Fruit fly (Drosophila melanogaster) whole organism, embryonic: ENCODE results near the gene Cpr11B.

Experiments used
- ATbp ChIP-seq: fragments of 200-800 bp; sonication (Bioruptor generic); optimal IDR thresholded peaks from 2 replicates; lab custom pipeline; 2017; ENCODE audit warnings: missing biosample characterization, mild to moderate bottlenecking, missing genetic modification characterization, missing genetic modification reagents
- Abd-B ChIP-seq: fragments of 200-800 bp; sonication (Bioruptor generic); optimal IDR thresholded peaks from 2 replicates; lab custom pipeline; 2018; ENCODE audit warnings: missing biosample characterization, mild to moderate bottlenecking, missing genetic modification characterization, moderate library complexity
- Ada2b ChIP-seq: fragments of 200-800 bp; sonication (Bioruptor generic); IDR thresholded peaks from 2 replicates; pipeline ENCODE4 v1.3.6; 2022; ENCODE audit warnings: missing biosample characterization, missing genetic modification characterization
- CG1024 ChIP-seq: fragments of 200-800 bp; sonication (Bioruptor generic); IDR thresholded peaks from 2 replicates; pipeline ENCODE4 v1.3.6; 2022; ENCODE audit warnings: missing biosample characterization, missing genetic modification characterization
- CG10321 ChIP-seq: fragments of 200-800 bp; sonication (Bioruptor generic); IDR thresholded peaks from 2 replicates; pipeline ENCODE4 v1.3.6; 2022; ENCODE audit warnings: missing biosample characterization, missing genetic modification characterization
- CG11696 ChIP-seq: fragments of 200-800 bp; sonication (Bioruptor generic); IDR thresholded peaks from 2 replicates; pipeline ENCODE4 v1.3.6; 2022; ENCODE audit warnings: missing biosample characterization, missing genetic modification characterization
- CG12071 ChIP-seq: fragments of 200-800 bp; sonication (Bioruptor generic); optimal IDR thresholded peaks from 3 replicates; lab custom pipeline; 2018; ENCODE audit warnings: missing biosample characterization, mild to moderate bottlenecking, missing genetic modification characterization
- CG13775 ChIP-seq: fragments of 200-800 bp; sonication (Bioruptor generic); optimal IDR thresholded peaks from 3 replicates; lab custom pipeline; 2017; ENCODE audit warnings: missing biosample characterization, mild to moderate bottlenecking, missing genetic modification characterization
- CG14014 ChIP-seq: fragments of 200-800 bp; sonication (Bioruptor generic); IDR thresholded peaks from 2 replicates; pipeline ENCODE4 v1.3.6; 2022; ENCODE audit warnings: missing biosample characterization, missing genetic modification characterization
- CG14710 ChIP-seq: fragments of 200-800 bp; sonication (Bioruptor generic); optimal IDR thresholded peaks from 3 replicates; lab custom pipeline; 2019; ENCODE audit warnings: missing biosample characterization, mild to moderate bottlenecking, missing genetic modification characterization, moderate library complexity
- CG15601 ChIP-seq: fragments of 200-800 bp; sonication (Bioruptor generic); optimal IDR thresholded peaks from 3 replicates; lab custom pipeline; 2019; ENCODE audit warnings: missing biosample characterization, mild to moderate bottlenecking, missing genetic modification characterization, moderate library complexity
- CG16813 ChIP-seq: fragments of 200-800 bp; sonication (Bioruptor generic); IDR thresholded peaks from 3 replicates; pipeline ENCODE4 v1.3.6; 2022; ENCODE audit warnings: missing biosample characterization, missing genetic modification characterization; ENCODE audit not compliant: partially characterized antibody
- CG1792 ChIP-seq: fragments of 200-800 bp; sonication (Bioruptor generic); optimal IDR thresholded peaks from 2 replicates; lab custom pipeline; 2016; ENCODE audit warnings: missing biosample characterization, missing genetic modification characterization
- CG18262 ChIP-seq: fragments of 200-800 bp; optimal IDR thresholded peaks from 3 replicates; lab custom pipeline; 2019; ENCODE audit warnings: missing biosample characterization, mild to moderate bottlenecking, missing genetic modification characterization, moderate library complexity
- CG2875 ChIP-seq: fragments of 200-800 bp; sonication (Bioruptor generic); optimal IDR thresholded peaks from 2 replicates; lab custom pipeline; 2017; ENCODE audit warnings: missing biosample characterization, mild to moderate bottlenecking, missing genetic modification characterization, missing genetic modification reagents
- CG31365 ChIP-seq: fragments of 200-800 bp; sonication (Bioruptor generic); optimal IDR thresholded peaks from 2 replicates; lab custom pipeline; 2018; ENCODE audit warnings: missing biosample characterization, mild to moderate bottlenecking, missing genetic modification characterization
- CG4282 ChIP-seq: fragments of 200-800 bp; sonication (Bioruptor generic); optimal IDR thresholded peaks from 2 replicates; lab custom pipeline; 2016; ENCODE audit warnings: missing biosample characterization, missing genetic modification characterization
- CG4404 ChIP-seq: fragments of 200-800 bp; sonication (Bioruptor generic); IDR thresholded peaks from 2 replicates; pipeline ENCODE4 v1.3.6; 2022; ENCODE audit warnings: missing biosample characterization, missing genetic modification characterization
- CG4707 ChIP-seq: fragments of 200-800 bp; sonication (Bioruptor generic); optimal IDR thresholded peaks from 2 replicates; lab custom pipeline; 2018; ENCODE audit warnings: missing biosample characterization, mild to moderate bottlenecking, missing genetic modification characterization, moderate library complexity
- CG4730 ChIP-seq: fragments of 200-800 bp; sonication (Bioruptor generic); IDR thresholded peaks from 2 replicates; pipeline ENCODE4 v1.3.6; 2022; ENCODE audit warnings: missing biosample characterization, missing genetic modification characterization
- CG4854 ChIP-seq: fragments of 200-800 bp; sonication (Bioruptor generic); optimal IDR thresholded peaks from 2 replicates; lab custom pipeline; 2016; ENCODE audit warnings: missing biosample characterization, missing genetic modification characterization, inconsistent platforms
- CG6854 ChIP-seq: fragments of 200-800 bp; sonication (Bioruptor generic); optimal IDR thresholded peaks from 3 replicates; lab custom pipeline; 2017; ENCODE audit warnings: missing biosample characterization, mild to moderate bottlenecking, missing genetic modification characterization
- CG8359 ChIP-seq: fragments of 200-800 bp; sonication (Bioruptor generic); optimal IDR thresholded peaks from 2 replicates; lab custom pipeline; 2017; ENCODE audit warnings: missing biosample characterization, mild to moderate bottlenecking, missing genetic modification characterization, borderline replicate concordance
- CoRest ChIP-seq: fragments of 200-800 bp; sonication (Bioruptor generic); optimal IDR thresholded peaks from 3 replicates; lab custom pipeline; 2018; ENCODE audit warnings: missing biosample characterization, mild to moderate bottlenecking, missing genetic modification characterization, moderate library complexity
- Dp ChIP-seq: fragments of 200-800 bp; sonication (Bioruptor generic); optimal IDR thresholded peaks from 2 replicates; lab custom pipeline; 2018; ENCODE audit warnings: missing biosample characterization, mild to moderate bottlenecking, missing genetic modification characterization, moderate library complexity
- E2f1 ChIP-seq: fragments of 200-800 bp; sonication (Bioruptor generic); IDR thresholded peaks from 2 replicates; pipeline ENCODE4 v1.3.6; 2022; ENCODE audit warnings: missing biosample characterization, missing genetic modification characterization
- Ets65A ChIP-seq: fragments of 200-800 bp; sonication (Bioruptor generic); peaks from one replicate; lab custom pipeline; 2016; ENCODE audit warnings: missing biosample characterization, missing genetic modification characterization
- HLH54F ChIP-seq: fragments of 200-800 bp; sonication (Bioruptor generic); optimal IDR thresholded peaks from 3 replicates; lab custom pipeline; 2016; ENCODE audit warnings: missing biosample characterization, missing genetic modification characterization
- Hey ChIP-seq: fragments of 200-800 bp; sonication (Bioruptor generic); optimal IDR thresholded peaks from 3 replicates; lab custom pipeline; 2018; ENCODE audit warnings: missing biosample characterization, mild to moderate bottlenecking, missing genetic modification characterization
- Hmx ChIP-seq: fragments of 200-800 bp; sonication (Bioruptor generic); optimal IDR thresholded peaks from 2 replicates; lab custom pipeline; 2016; ENCODE audit warnings: missing biosample characterization, missing genetic modification characterization
- Mrtf ChIP-seq: fragments of 200-800 bp; sonication (Bioruptor generic); IDR thresholded peaks from 3 replicates; pipeline ENCODE4 v1.3.6; 2022; ENCODE audit warnings: missing biosample characterization, missing genetic modification characterization
- NC2α ChIP-seq: fragments of 200-800 bp; sonication (Bioruptor generic); optimal IDR thresholded peaks from 2 replicates; lab custom pipeline; 2016; ENCODE audit warnings: missing biosample characterization, missing genetic modification characterization
- Nf-YA ChIP-seq: fragments of 200-800 bp; sonication (Bioruptor generic); IDR thresholded peaks from 2 replicates; pipeline ENCODE4 v1.3.6; 2022; ENCODE audit warnings: missing biosample characterization, missing genetic modification characterization
- Optix ChIP-seq: fragments of 200-800 bp; sonication (Bioruptor generic); IDR thresholded peaks from 3 replicates; pipeline ENCODE4 v1.3.6; 2022; ENCODE audit warnings: missing biosample characterization, missing genetic modification characterization
- Sox100B ChIP-seq: fragments of 200-800 bp; sonication (Bioruptor generic); optimal IDR thresholded peaks from 3 replicates; lab custom pipeline; 2018; ENCODE audit warnings: missing biosample characterization, mild to moderate bottlenecking, missing genetic modification characterization
- ab ChIP-seq: fragments of 200-800 bp; sonication (Bioruptor generic); optimal IDR thresholded peaks from 2 replicates; lab custom pipeline; 2016; ENCODE audit warnings: missing biosample characterization, missing genetic modification characterization
- ac ChIP-seq: fragments of 200-800 bp; sonication (Bioruptor generic); optimal IDR thresholded peaks from 3 replicates; lab custom pipeline; 2017; ENCODE audit warnings: missing biosample characterization, mild to moderate bottlenecking, missing genetic modification characterization
- bab2 ChIP-seq: fragments of 200-800 bp; sonication (Bioruptor generic); optimal IDR thresholded peaks from 2 replicates; lab custom pipeline; 2016; ENCODE audit warnings: missing biosample characterization, missing genetic modification characterization
- bbx ChIP-seq: fragments of 200-800 bp; sonication (Bioruptor generic); IDR thresholded peaks from 2 replicates; pipeline ENCODE4 v1.3.6; 2022; ENCODE audit warnings: missing biosample characterization, missing genetic modification characterization; ENCODE audit not compliant: partially characterized antibody
- chn ChIP-seq: fragments of 200-800 bp; sonication (Bioruptor generic); optimal IDR thresholded peaks from 2 replicates; lab custom pipeline; 2016; ENCODE audit warnings: missing biosample characterization, missing genetic modification characterization
- crol ChIP-seq: fragments of 200-800 bp; sonication (Bioruptor generic); IDR thresholded peaks from 2 replicates; pipeline ENCODE4 v1.3.6; 2022; ENCODE audit warnings: missing biosample characterization, missing genetic modification characterization
- disco-r ChIP-seq: fragments of 200-800 bp; sonication (Bioruptor generic); optimal IDR thresholded peaks from 2 replicates; lab custom pipeline; 2016; ENCODE audit warnings: missing biosample characterization, missing genetic modification characterization
- ind ChIP-seq: fragments of 200-800 bp; sonication (Bioruptor generic); optimal IDR thresholded peaks from 3 replicates; lab custom pipeline; 2016; ENCODE audit warnings: missing biosample characterization, missing genetic modification characterization
- knrl ChIP-seq: fragments of 200-800 bp; sonication (Bioruptor generic); IDR thresholded peaks from 3 replicates; pipeline ENCODE4 v1.3.6; 2022; ENCODE audit warnings: missing biosample characterization, missing genetic modification characterization; ENCODE audit not compliant: partially characterized antibody
- lov ChIP-seq, 2 experiments: fragments of 200-800 bp in 1 of 2; fragments of >200 bp in 1 of 2; sonication (Bioruptor generic) in 1 of 2; IDR thresholded peaks in 1 of 2; optimal IDR thresholded peaks in 1 of 2; 2 replicates in 1 of 2; 3 replicates in 1 of 2; pipeline versions ENCODE4 v1.3.6 to Lab custom; 2017 to 2022; ENCODE audit warnings: missing biosample characterization in 1 of 2, missing genetic modification characterization in 1 of 2
- mld ChIP-seq: fragments of 200-800 bp; sonication (Bioruptor generic); IDR thresholded peaks from 3 replicates; pipeline ENCODE4 v1.3.6; 2022; ENCODE audit warnings: missing biosample characterization, missing genetic modification characterization; ENCODE audit not compliant: partially characterized antibody
- repo ChIP-seq: fragments of 200-800 bp; sonication (Bioruptor generic); optimal IDR thresholded peaks from 2 replicates; lab custom pipeline; 2016; ENCODE audit warnings: missing biosample characterization, missing genetic modification characterization
- tup ChIP-seq: fragments of 200-800 bp; sonication (Bioruptor generic); optimal IDR thresholded peaks from 2 replicates; lab custom pipeline; 2016; ENCODE audit warnings: missing biosample characterization, mild to moderate bottlenecking, missing genetic modification characterization, moderate library complexity
- unpg ChIP-seq: fragments of 200-800 bp; sonication (Bioruptor generic); optimal IDR thresholded peaks from 3 replicates; lab custom pipeline; 2018; ENCODE audit warnings: missing biosample characterization, mild to moderate bottlenecking, missing genetic modification characterization, moderate library complexity
- vnd ChIP-seq: fragments of 200-800 bp; sonication (Bioruptor generic); IDR thresholded peaks from 3 replicates; pipeline ENCODE4 v1.3.6; 2022; ENCODE audit warnings: missing biosample characterization, missing genetic modification characterization; ENCODE audit not compliant: partially characterized antibody

The Cpr11B gene

dm6 chrX:12567663-12568062 is 14.7 kb downstream of the Cpr11B start (continued):
- TF ChIP-seq NC2α (GFP tag; lab: Kevin White, UChicago) (no peak), CG4854 (GFP tag; lab: Kevin White, UChicago) (no peak), crol (no peak), CG13775 (GFP tag; lab: Kevin White, UChicago) (peak; percentile 60), CG4707 (GFP tag; lab: Kevin White, UChicago) (peak; percentile 64), CG12071 (peak; percentile 44), CG4404 (peak; percentile 45; the same call in 1 of the 2 replicates), CoRest (tag; lab: Kevin White, UChicago) (peak; percentile 73), ac (GFP tag; lab: Kevin White, UChicago) (no peak), CG6854 (GFP tag; lab: Kevin White, UChicago) (peak; percentile 83), CG16813 (GFP tag; lab: Robert Waterston, UW) (no peak), Sox100B (GFP tag; lab: Kevin White, UChicago) (peak; percentile 80), Abd-B (GFP tag; lab: Kevin White, UChicago) (peak; percentile 59), ab (no peak), E2f1 (GFP tag; lab: Robert Waterston, UW) (peak; percentile 74), bbx (GFP tag; lab: Robert Waterston, UW) (no peak), CG14710 (tag; lab: Kevin White, UChicago) (peak; percentile 48), CG10321 (no peak), unpg (GFP tag; lab: Kevin White, UChicago) (peak; percentile 85), repo (GFP tag; lab: Kevin White, UChicago) (no peak), disco-r (GFP tag; lab: Kevin White, UChicago) (no peak), CG1024 (GFP tag; lab: Robert Waterston, UW) (peak; percentile 49; the same call in 1 of the 2 replicates), CG11696 (GFP tag; lab: Robert Waterston, UW) (0 out of 2 replicates have a peak, but pooled peaks have one; percentile 38), ATbp (GFP tag; lab: Kevin White, UChicago) (peak; percentile 72), CG8359 (GFP tag; lab: Kevin White, UChicago) (no peak), CG2875 (GFP tag; lab: Kevin White, UChicago) (peak; percentile 41), Ada2b (GFP tag; lab: Robert Waterston, UW) (peak; percentile 82), HLH54F (GFP tag; lab: Kevin White, UChicago) (no peak), CG4730 (GFP tag; lab: Robert Waterston, UW) (peak; percentile 50; the same call in 1 of the 2 replicates), CG31365 (tag; lab: Kevin White, UChicago) (peak; percentile 4), Dp (GFP tag; lab: Kevin White, UChicago) (no peak), bab2 (GFP tag; lab: Kevin White, UChicago) (no peak), Hmx (GFP tag; lab: Kevin White, UChicago) (no peak), tup (GFP tag; lab: Kevin White, UChicago) (no peak), CG18262 (tag; lab: Kevin White, UChicago) (peak; percentile 73), Nf-YA (GFP tag; lab: Robert Waterston, UW) (no peak), ind (peak; percentile 63), vnd (GFP tag; lab: Robert Waterston, UW) (no peak), lov (optimal IDR thresholded peaks at IDR 0.05; lab: Kevin White, UChicago) (no peak), lov (GFP tag; IDR thresholded peaks at IDR 0.05; lab: Robert Waterston, UW) (no peak), Mrtf (GFP tag; lab: Robert Waterston, UW) (0 out of 3 replicates have a peak, but pooled peaks have one; percentile 11), Optix (GFP tag; lab: Robert Waterston, UW) (0 out of 3 replicates have a peak, but pooled peaks have one; percentile 10), CG14014 (peak; percentile 89), Ets65A (GFP tag; lab: Kevin White, UChicago) (no peak), Hey (tag; lab: Kevin White, UChicago) (no peak), CG15601 (peak; percentile 57), chn (no peak), CG1792 (GFP tag; lab: Kevin White, UChicago) (no peak), CG4282 (no peak), knrl (GFP tag; lab: Robert Waterston, UW) (no peak), mld (GFP tag; lab: Robert Waterston, UW) (no peak)
